Fruit fly (Drosophila melanogaster): Measurements from ENCODE around the gene eIF2alpha.

DNA sequence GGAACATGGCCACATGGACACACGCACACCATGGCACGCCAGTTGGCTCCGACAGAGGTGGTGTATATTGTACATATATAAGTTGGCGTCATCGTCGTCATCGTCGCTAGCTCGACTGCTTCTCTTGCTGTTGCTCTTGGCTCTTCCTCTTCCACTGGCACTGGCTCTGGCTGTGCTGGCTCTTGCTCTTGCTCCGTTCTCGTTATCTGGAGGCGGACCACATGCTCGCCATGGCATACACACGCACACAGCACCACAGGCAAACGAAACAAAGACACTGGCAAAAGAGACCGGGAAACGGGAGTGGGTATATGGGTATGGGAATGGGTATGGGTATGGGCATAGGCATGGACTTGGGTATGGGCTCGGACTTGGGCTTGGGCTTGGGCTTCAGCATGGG is 21.6 kb downstream of the eIF2alpha start:
- no peak for TF ChIP-seq Gug (GFP tag; IDR thresholded peaks at IDR 0.05)
- TF ChIP-seq Sox102F (GFP tag; optimal IDR thresholded peaks at IDR 0.05): no peak
- TF ChIP-seq fd85E (GFP tag; optimal IDR thresholded peaks at IDR 0.05): no peak
- peak; percentile 67 for TF ChIP-seq svp (GFP tag)
- no peak for TF ChIP-seq achi (GFP tag; optimal IDR thresholded peaks at IDR 0.05)
- no peak for TF ChIP-seq CG6808 (GFP tag; optimal IDR thresholded peaks at IDR 0.05)

Measured in whole organism, prepupa.